Fruit fly (Drosophila melanogaster) whole organism, pupa: ENCODE results near the gene CG42464.

Source experiments
- CG13204 ChIP-seq: fragments of 200-800 bp; sonication (Bioruptor generic); optimal IDR thresholded peaks from 2 replicates; lab custom pipeline; 2018; ENCODE audit warnings: missing biosample characterization, mild to moderate bottlenecking, missing genetic modification characterization, moderate library complexity
- CG14655 ChIP-seq: fragments of 200-800 bp; sonication (Bioruptor generic); optimal IDR thresholded peaks from 3 replicates; lab custom pipeline; 2017; ENCODE audit warnings: mild to moderate bottlenecking, missing biosample characterization, missing genetic modification reagents, missing genetic modification characterization
- CG17806 ChIP-seq: fragments of 200-800 bp; sonication (Bioruptor generic); optimal IDR thresholded peaks from 2 replicates; lab custom pipeline; 2018; ENCODE audit warnings: missing biosample characterization, mild to moderate bottlenecking, missing genetic modification characterization, moderate library complexity
- CG32121 ChIP-seq: fragments of 200-800 bp; sonication (Bioruptor generic); IDR thresholded peaks from 2 replicates; pipeline ENCODE4 v1.3.6; 2022; ENCODE audit warnings: missing biosample characterization, missing genetic modification characterization
- CG34367 ChIP-seq: fragments of 200-800 bp; sonication (Bioruptor generic); optimal IDR thresholded peaks from 2 replicates; lab custom pipeline; 2018; ENCODE audit warnings: missing biosample characterization, mild to moderate bottlenecking, missing genetic modification characterization
- CG9948 ChIP-seq: fragments of 200-800 bp; sonication (Bioruptor generic); optimal IDR thresholded peaks from 2 replicates; lab custom pipeline; 2018; ENCODE audit warnings: missing biosample characterization, mild to moderate bottlenecking, missing genetic modification characterization, moderate library complexity
- D1 ChIP-seq: fragments of 200-800 bp; sonication (Bioruptor generic); optimal IDR thresholded peaks from 2 replicates; lab custom pipeline; 2018; ENCODE audit warnings: missing biosample characterization, mild to moderate bottlenecking, missing genetic modification characterization, moderate library complexity
- EcR ChIP-seq: fragments of 200-800 bp; sonication (Bioruptor generic); optimal IDR thresholded peaks from 3 replicates; lab custom pipeline; 2019; ENCODE audit warnings: missing biosample characterization, missing genetic modification characterization, mild to moderate bottlenecking, moderate library complexity, missing genetic modification reagents
- Pif1B ChIP-seq: fragments of 200-800 bp; sonication (Bioruptor generic); optimal IDR thresholded peaks from 3 replicates; lab custom pipeline; 2016; ENCODE audit warnings: missing biosample characterization, missing genetic modification characterization
- fd96Ca ChIP-seq: fragments of 200-800 bp; sonication (Bioruptor generic); IDR thresholded peaks from 3 replicates; pipeline ENCODE4 v1.3.6; 2022; ENCODE audit warnings: missing biosample characterization, missing genetic modification characterization
- gl ChIP-seq: fragments of 200-800 bp; sonication (Bioruptor generic); optimal IDR thresholded peaks from 2 replicates; lab custom pipeline; 2018; ENCODE audit warnings: missing biosample characterization, mild to moderate bottlenecking, missing genetic modification characterization

- TF ChIP-seq CG13204 (GFP tag; lab: Kevin White, UChicago) = no peak
- TF ChIP-seq CG17806 (tag; lab: Kevin White, UChicago) = no peak
- TF ChIP-seq fd96Ca (GFP tag; lab: Robert Waterston, UW) = no peak
- TF ChIP-seq gl (tag; lab: Kevin White, UChicago) = no peak
- TF ChIP-seq CG34367 = no peak
- TF ChIP-seq CG9948 = no peak
- TF ChIP-seq EcR (GFP tag; lab: Kevin White, UChicago) = no peak
- no peak for TF ChIP-seq D1 (tag; lab: Kevin White, UChicago)
- TF ChIP-seq CG14655 (GFP tag; lab: Kevin White, UChicago) = no peak
- TF ChIP-seq CG32121 (GFP tag; lab: Robert Waterston, UW) = no peak; the same call in 1 of the 2 replicates
- no peak for TF ChIP-seq Pif1B (GFP tag; lab: Kevin White, UChicago)
These were observed 14.4 kb downstream of the CG42464 start for dm6 chr2L:3713545-3714156.
